Fruit fly (Drosophila melanogaster) whole organism, pupa: ENCODE results near the gene betaCOP.
A peak's percentile ranks its signal among the peaks of the same experiment; 100 is the strongest.

ENCODE experiments used
- CG10348 ChIP-seq: fragments of 200-800 bp; sonication (Bioruptor generic); IDR thresholded peaks from 2 replicates; pipeline ENCODE4 v1.3.6; 2022; ENCODE audit warnings: missing biosample characterization, missing genetic modification characterization
- CG12605 ChIP-seq: fragments of 200-800 bp; sonication (Bioruptor generic); IDR thresholded peaks from 2 replicates; pipeline ENCODE4 v1.3.6; 2022; ENCODE audit warnings: missing biosample characterization, missing genetic modification characterization
- CG13204 ChIP-seq: fragments of 200-800 bp; sonication (Bioruptor generic); optimal IDR thresholded peaks from 2 replicates; lab custom pipeline; 2018; ENCODE audit warnings: missing biosample characterization, mild to moderate bottlenecking, missing genetic modification characterization, moderate library complexity
- CG14655 ChIP-seq: fragments of 200-800 bp; sonication (Bioruptor generic); optimal IDR thresholded peaks from 3 replicates; lab custom pipeline; 2017; ENCODE audit warnings: mild to moderate bottlenecking, missing biosample characterization, missing genetic modification reagents, missing genetic modification characterization
- CG15710 ChIP-seq: fragments of 200-800 bp; sonication (Bioruptor generic); optimal IDR thresholded peaks from 2 replicates; lab custom pipeline; 2018; ENCODE audit warnings: missing biosample characterization, mild to moderate bottlenecking, missing genetic modification characterization, moderate library complexity
- CG17806 ChIP-seq: fragments of 200-800 bp; sonication (Bioruptor generic); optimal IDR thresholded peaks from 2 replicates; lab custom pipeline; 2018; ENCODE audit warnings: missing biosample characterization, mild to moderate bottlenecking, missing genetic modification characterization, moderate library complexity
- CG32121 ChIP-seq: fragments of 200-800 bp; sonication (Bioruptor generic); IDR thresholded peaks from 2 replicates; pipeline ENCODE4 v1.3.6; 2022; ENCODE audit warnings: missing biosample characterization, missing genetic modification characterization
- CG34367 ChIP-seq: fragments of 200-800 bp; sonication (Bioruptor generic); optimal IDR thresholded peaks from 2 replicates; lab custom pipeline; 2018; ENCODE audit warnings: missing biosample characterization, mild to moderate bottlenecking, missing genetic modification characterization
- CG4496 ChIP-seq: fragments of 200-800 bp; sonication (Bioruptor generic); IDR thresholded peaks from 3 replicates; pipeline ENCODE4 v1.3.6; 2022; ENCODE audit warnings: missing biosample characterization, missing genetic modification characterization
- CG8159 ChIP-seq: fragments of 200-800 bp; sonication (Bioruptor generic); optimal IDR thresholded peaks from 3 replicates; lab custom pipeline; 2018; ENCODE audit warnings: missing biosample characterization, mild to moderate bottlenecking, missing genetic modification characterization, moderate library complexity
- CG8301 ChIP-seq: fragments of 200-800 bp; sonication (Bioruptor generic); optimal IDR thresholded peaks from 2 replicates; lab custom pipeline; 2018; ENCODE audit warnings: missing biosample characterization, mild to moderate bottlenecking, missing genetic modification characterization
- CG9948 ChIP-seq: fragments of 200-800 bp; sonication (Bioruptor generic); optimal IDR thresholded peaks from 2 replicates; lab custom pipeline; 2018; ENCODE audit warnings: missing biosample characterization, mild to moderate bottlenecking, missing genetic modification characterization, moderate library complexity
- D1 ChIP-seq: fragments of 200-800 bp; sonication (Bioruptor generic); optimal IDR thresholded peaks from 2 replicates; lab custom pipeline; 2018; ENCODE audit warnings: missing biosample characterization, mild to moderate bottlenecking, missing genetic modification characterization, moderate library complexity
- EcR ChIP-seq: fragments of 200-800 bp; sonication (Bioruptor generic); optimal IDR thresholded peaks from 3 replicates; lab custom pipeline; 2019; ENCODE audit warnings: missing biosample characterization, missing genetic modification characterization, mild to moderate bottlenecking, moderate library complexity, missing genetic modification reagents
- Ets98B ChIP-seq: fragments of 200-800 bp; sonication (Bioruptor generic); IDR thresholded peaks from 2 replicates; pipeline ENCODE4 v1.3.6; 2022; ENCODE audit warnings: missing biosample characterization, missing genetic modification characterization
- Pif1A ChIP-seq: fragments of 200-800 bp; sonication (Bioruptor generic); optimal IDR thresholded peaks from 3 replicates; lab custom pipeline; 2016; ENCODE audit warnings: missing biosample characterization, missing genetic modification characterization
- Pif1B ChIP-seq: fragments of 200-800 bp; sonication (Bioruptor generic); optimal IDR thresholded peaks from 3 replicates; lab custom pipeline; 2016; ENCODE audit warnings: missing biosample characterization, missing genetic modification characterization
- Snoo ChIP-seq: fragments of 200-800 bp; sonication (Bioruptor generic); optimal IDR thresholded peaks from 3 replicates; lab custom pipeline; 2017; ENCODE audit warnings: missing biosample characterization, mild to moderate bottlenecking, missing genetic modification characterization, inconsistent platforms
- fd96Ca ChIP-seq: fragments of 200-800 bp; sonication (Bioruptor generic); IDR thresholded peaks from 3 replicates; pipeline ENCODE4 v1.3.6; 2022; ENCODE audit warnings: missing biosample characterization, missing genetic modification characterization
- gl ChIP-seq: fragments of 200-800 bp; sonication (Bioruptor generic); optimal IDR thresholded peaks from 2 replicates; lab custom pipeline; 2018; ENCODE audit warnings: missing biosample characterization, mild to moderate bottlenecking, missing genetic modification characterization
- rn ChIP-seq: fragments of 200-800 bp; sonication (Bioruptor generic); IDR thresholded peaks from 2 replicates; pipeline ENCODE4 v1.3.6; 2022; ENCODE audit warnings: missing biosample characterization, missing genetic modification characterization

Gene betaCOP

dm6 chrX:18368644-18368998 lies 16.4 kb downstream of the betaCOP start:
- TF ChIP-seq CG10348 (GFP tag; lab: Robert Waterston, UW), result no peak
- peak; percentile 54; the same call in 1 of the 2 replicates for TF ChIP-seq CG12605
- peak; percentile 31 for TF ChIP-seq CG14655 (GFP tag; lab: Kevin White, UChicago)
- peak; percentile 42; the same call in 1 of the 3 replicates for TF ChIP-seq CG4496 (GFP tag; lab: Robert Waterston, UW)
- peak; percentile 63 for TF ChIP-seq Ets98B (GFP tag; lab: Robert Waterston, UW)
- peak; percentile 44; the same call in 1 of the 2 replicates for TF ChIP-seq CG32121 (GFP tag; lab: Robert Waterston, UW)
- 0 out of 3 replicates have a peak, but pooled peaks have one; percentile 21 for TF ChIP-seq fd96Ca
- no peak for TF ChIP-seq CG34367 (tag; lab: Kevin White, UChicago)
- TF ChIP-seq CG13204 (GFP tag; lab: Kevin White, UChicago), result peak; percentile 11
- no peak for TF ChIP-seq CG8159 (tag; lab: Kevin White, UChicago)

DNA sequence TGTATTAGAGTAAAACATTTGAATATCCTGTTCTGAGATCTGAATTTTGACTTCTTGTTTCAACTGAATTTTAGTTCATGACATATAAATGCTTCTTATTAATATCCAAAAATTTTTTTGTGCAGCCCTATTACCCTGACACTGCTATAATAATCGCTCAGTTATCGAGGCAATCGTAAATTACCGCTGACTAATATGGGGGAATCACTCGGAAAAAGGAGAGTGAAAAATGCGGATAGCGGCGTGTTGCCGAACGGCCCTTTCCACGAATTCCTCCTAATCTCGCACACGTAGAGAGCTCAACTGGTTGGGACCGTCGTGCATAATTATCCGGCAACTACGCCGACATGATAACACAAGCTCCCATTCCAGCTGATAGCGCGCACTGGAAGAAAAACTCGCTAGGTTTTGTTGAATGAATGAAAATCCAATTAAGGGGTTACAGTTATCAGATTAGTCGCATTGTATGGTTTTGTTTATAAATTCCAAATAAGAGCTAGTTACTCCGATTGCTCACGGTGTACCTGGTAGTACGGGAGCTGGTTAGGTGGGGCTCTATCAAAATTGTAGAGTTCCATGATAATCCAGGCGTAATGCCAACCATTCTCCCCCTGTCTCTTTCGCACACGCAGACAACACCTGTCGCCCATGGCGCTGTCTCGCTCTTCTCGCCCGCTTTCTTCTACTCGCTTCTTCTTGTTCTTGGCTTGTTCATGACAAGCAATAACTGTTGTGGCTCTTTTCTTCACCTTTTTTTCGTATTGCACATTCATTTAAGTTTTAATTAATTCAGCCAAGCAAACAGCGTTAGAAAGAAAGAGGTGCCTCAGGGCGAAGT lies 17.0 kb downstream of the betaCOP start:
- TF ChIP-seq CG9948 (tag; lab: Kevin White, UChicago), result no peak
- TF ChIP-seq D1 (tag; lab: Kevin White, UChicago), result no peak
- peak; percentile 18 for TF ChIP-seq CG17806 (tag; lab: Kevin White, UChicago)
- TF ChIP-seq CG10348 (GFP tag; lab: Robert Waterston, UW), result peak; percentile 44; the same call in 1 of the 2 replicates
- peak; percentile 31 for TF ChIP-seq CG34367 (tag; lab: Kevin White, UChicago)
- TF ChIP-seq gl (tag; lab: Kevin White, UChicago), result peak; percentile 15
- TF ChIP-seq CG8159 (tag; lab: Kevin White, UChicago), result peak; percentile 37
- TF ChIP-seq CG8301, result peak; percentile 51
- no peak for TF ChIP-seq CG13204 (GFP tag; lab: Kevin White, UChicago)
- TF ChIP-seq Ets98B (GFP tag; lab: Robert Waterston, UW), result peak; percentile 78
- TF ChIP-seq CG14655 (GFP tag; lab: Kevin White, UChicago), result peak; percentile 59
- TF ChIP-seq CG32121 (GFP tag; lab: Robert Waterston, UW), result peak; percentile 63
- peak; percentile 17 for TF ChIP-seq Snoo (tag; lab: Kevin White, UChicago)
- TF ChIP-seq CG4496 (GFP tag; lab: Robert Waterston, UW), result peak; percentile 89
- peak; percentile 54 for TF ChIP-seq CG15710
- no peak; the same call in 1 of the 2 replicates for TF ChIP-seq CG12605
- TF ChIP-seq Pif1A (GFP tag; lab: Kevin White, UChicago), result peak; percentile 42
- no peak for TF ChIP-seq EcR (GFP tag; lab: Kevin White, UChicago)
- peak; percentile 40 for TF ChIP-seq Pif1B (GFP tag; lab: Kevin White, UChicago)
- no peak for TF ChIP-seq rn (GFP tag; lab: Robert Waterston, UW)
- peak; percentile 87 for TF ChIP-seq fd96Ca

DNA sequence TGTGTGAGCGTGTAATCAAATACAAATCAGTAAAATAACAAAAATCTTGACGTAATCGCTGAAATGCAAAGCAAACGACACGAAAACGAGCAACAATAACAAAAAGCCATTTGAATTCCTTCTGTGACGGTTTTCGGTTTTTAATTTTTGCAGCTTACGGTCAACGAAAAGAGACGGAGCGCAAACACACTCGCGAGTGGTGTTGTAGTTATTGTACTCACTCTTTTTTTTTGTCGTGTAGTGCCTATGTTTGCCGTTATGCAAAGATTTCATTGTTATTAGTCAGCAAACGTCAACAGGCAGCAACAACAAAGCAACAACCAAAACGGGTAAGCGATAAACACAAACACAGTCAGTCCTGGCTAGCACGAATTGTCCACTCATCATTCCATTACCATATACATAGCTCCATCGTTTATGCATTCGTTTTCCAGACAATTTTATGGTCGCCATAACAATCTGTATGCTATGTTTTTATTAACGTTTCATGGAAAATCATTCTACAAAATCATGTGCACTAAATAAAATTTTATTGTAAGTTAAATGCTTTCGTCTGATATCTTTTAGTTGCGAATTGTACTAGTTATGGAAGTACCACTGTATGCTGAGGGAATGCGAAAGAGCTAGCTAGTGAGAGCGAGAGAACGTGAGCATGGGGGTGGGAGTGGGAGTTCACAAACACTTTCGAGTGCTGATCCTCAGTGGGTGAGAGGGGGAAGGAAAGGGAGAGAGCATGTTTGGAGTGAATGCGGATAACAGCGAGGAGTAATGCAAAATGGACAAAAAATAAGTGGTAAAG lies 18.0 kb downstream of the betaCOP start:
- TF ChIP-seq D1 (tag; lab: Kevin White, UChicago), result no peak
- TF ChIP-seq Pif1A (GFP tag; lab: Kevin White, UChicago), result peak; percentile 67
- peak; percentile 59; the same call in 1 of the 2 replicates for TF ChIP-seq CG12605
- peak; percentile 63 for TF ChIP-seq CG8159 (tag; lab: Kevin White, UChicago)
- TF ChIP-seq CG32121 (GFP tag; lab: Robert Waterston, UW), result peak; percentile 81
- peak; percentile 42; the same call in 1 of the 2 replicates for TF ChIP-seq CG10348 (GFP tag; lab: Robert Waterston, UW)
- TF ChIP-seq CG34367 (tag; lab: Kevin White, UChicago), result peak; percentile 62
- no peak for TF ChIP-seq CG13204 (GFP tag; lab: Kevin White, UChicago)
- peak; percentile 62 for TF ChIP-seq CG8301
- TF ChIP-seq gl (tag; lab: Kevin White, UChicago), result peak; percentile 24
- TF ChIP-seq EcR (GFP tag; lab: Kevin White, UChicago), result no peak
- peak; percentile 72 for TF ChIP-seq Pif1B (GFP tag; lab: Kevin White, UChicago)
- TF ChIP-seq Ets98B (GFP tag; lab: Robert Waterston, UW), result peak; percentile 70
- TF ChIP-seq CG4496 (GFP tag; lab: Robert Waterston, UW), result peak; percentile 68
- peak; percentile 57 for TF ChIP-seq Snoo (tag; lab: Kevin White, UChicago)
- peak; percentile 57 for TF ChIP-seq CG14655 (GFP tag; lab: Kevin White, UChicago)
- peak; percentile 37 for TF ChIP-seq CG17806 (tag; lab: Kevin White, UChicago)
- TF ChIP-seq CG15710, result peak; percentile 74
- no peak; the same call in 1 of the 3 replicates for TF ChIP-seq fd96Ca
- TF ChIP-seq CG9948 (tag; lab: Kevin White, UChicago), result peak; percentile 28
- no peak for TF ChIP-seq rn (GFP tag; lab: Robert Waterston, UW)

DNA sequence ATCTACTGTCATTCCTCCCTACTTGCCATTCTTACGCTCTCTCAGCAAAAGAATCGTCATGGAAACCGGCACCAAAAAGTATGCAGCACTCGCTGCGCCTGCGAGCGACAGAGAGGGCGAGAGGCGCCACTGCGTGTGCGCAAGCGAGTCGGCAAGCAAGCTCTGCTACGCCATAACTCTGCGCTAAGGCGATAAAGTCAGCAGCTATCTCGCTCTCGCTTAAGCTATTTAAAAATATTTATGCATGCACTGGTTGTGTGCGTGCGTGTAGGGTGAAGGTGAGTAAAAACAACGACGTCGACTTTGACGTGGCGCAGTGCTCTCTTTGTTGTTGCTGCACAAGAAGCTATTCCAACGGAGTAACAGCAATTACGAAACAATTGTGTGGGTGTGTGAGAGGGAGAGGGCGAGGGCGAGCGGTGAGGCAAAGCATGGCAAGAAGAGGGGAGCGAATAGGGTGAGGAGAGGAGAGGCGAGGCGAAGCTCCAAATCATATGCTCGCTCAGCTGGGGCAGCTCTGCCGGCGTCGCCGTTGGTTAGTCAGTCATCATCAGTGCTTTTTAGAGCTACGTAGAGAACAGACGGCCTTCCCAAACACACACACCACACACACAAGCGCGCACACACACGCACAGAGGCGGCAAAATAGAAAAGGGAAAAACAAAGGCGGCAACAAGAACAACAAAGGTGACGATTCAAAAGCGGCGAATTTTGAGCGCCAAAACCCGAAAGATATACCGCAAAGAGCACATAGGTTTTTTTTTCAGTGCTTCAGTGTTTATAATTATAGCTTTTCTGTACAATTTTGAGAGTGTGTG lies 18.8 kb downstream of the betaCOP start, which contains the start of gene CrebB:
Gene CrebB, plus strand, starts transcription at position 325 of the 818 bp plus-strand sequence.
- TF ChIP-seq Pif1A (GFP tag; lab: Kevin White, UChicago) (peak; percentile 48), Snoo (tag; lab: Kevin White, UChicago) (peak; percentile 26), CG34367 (tag; lab: Kevin White, UChicago) (peak; percentile 10), EcR (GFP tag; lab: Kevin White, UChicago) (peak; percentile 87), CG8159 (tag; lab: Kevin White, UChicago) (peak; percentile 51), CG10348 (GFP tag; lab: Robert Waterston, UW) (no peak), CG17806 (tag; lab: Kevin White, UChicago) (peak; percentile 5), gl (tag; lab: Kevin White, UChicago) (peak; percentile 9), Pif1B (GFP tag; lab: Kevin White, UChicago) (no peak), CG8301 (peak; percentile 16), CG32121 (GFP tag; lab: Robert Waterston, UW) (peak; percentile 66), CG15710 (peak; percentile 13), CG13204 (GFP tag; lab: Kevin White, UChicago) (peak; percentile 29), CG4496 (GFP tag; lab: Robert Waterston, UW) (peak; percentile 71), D1 (tag; lab: Kevin White, UChicago) (peak; percentile 0), rn (GFP tag; lab: Robert Waterston, UW) (no peak), CG14655 (GFP tag; lab: Kevin White, UChicago) (peak; percentile 52), CG9948 (tag; lab: Kevin White, UChicago) (no peak), Ets98B (GFP tag; lab: Robert Waterston, UW) (peak; percentile 60), fd96Ca (peak; percentile 40; the same call in 1 of the 3 replicates), CG12605 (peak; percentile 14; the same call in 1 of the 2 replicates)
